Worm (Caenorhabditis elegans) whole organism, midembryonic: ENCODE measurements around the gene col-3.

Experiments used
- T22C8.4 ChIP-seq: fragments of 200-800 bp; sonication (Bioruptor generic); IDR thresholded peaks from 2 replicates; pipeline ENCODE4 v1.3.6; 2022; ENCODE audit warnings: missing genetic modification characterization, missing compliant biosample characterization
- cog-1 ChIP-seq: sonication (generic microtip); optimal IDR thresholded peaks from 2 replicates; lab custom pipeline; 2016; ENCODE audit warnings: missing genetic modification characterization, missing compliant biosample characterization
- flt-1 ChIP-seq: fragments of 200-800 bp; sonication (Bioruptor generic); IDR thresholded peaks from 2 replicates; pipeline ENCODE4 v1.3.6; 2022; ENCODE audit warnings: missing genetic modification characterization, missing compliant biosample characterization
- klf-2 ChIP-seq: fragments of 200-800 bp; sonication (Bioruptor generic); conservative IDR thresholded peaks from 2 replicates; pipeline ENCODE4 v1.3.6; 2022; ENCODE audit warnings: missing genetic modification reagents, missing genetic modification characterization, missing compliant biosample characterization
- med-1 ChIP-seq: sonication (generic microtip); optimal IDR thresholded peaks from 2 replicates; lab custom pipeline; 2017; ENCODE audit warnings: missing genetic modification characterization, mild to moderate bottlenecking, missing compliant biosample characterization, antibody characterized with exemption, missing genetic modification reagents; ENCODE audit not compliant: insufficient read depth
- ref-1 ChIP-seq: fragments of 200-800 bp; sonication (Bioruptor generic); conservative IDR thresholded peaks from 2 replicates; pipeline ENCODE4 v1.3.6; 2022; ENCODE audit warnings: missing genetic modification reagents, missing genetic modification characterization, missing compliant biosample characterization
- tab-1 ChIP-seq: fragments of 200-800 bp; sonication (Bioruptor generic); IDR thresholded peaks from 2 replicates; pipeline ENCODE4 v1.3.6; 2022; ENCODE audit warnings: missing genetic modification characterization, missing compliant biosample characterization
- ztf-23 ChIP-seq: fragments of 200-800 bp; sonication (Bioruptor generic); IDR thresholded peaks from 2 replicates; pipeline ENCODE4 v1.3.6; 2022; ENCODE audit warnings: missing genetic modification reagents, missing genetic modification characterization, missing compliant biosample characterization
- ztf-29 ChIP-seq: fragments of 200-800 bp; sonication (Bioruptor generic); IDR thresholded peaks from 2 replicates; pipeline ENCODE4 v1.3.6; 2022; ENCODE audit warnings: missing genetic modification reagents, missing genetic modification characterization, missing compliant biosample characterization

Gene col-3

ce11 chrIV:8794895-8795665 lies 29.5 kb upstream of the col-3 start:
- TF ChIP-seq T22C8.4 (GFP tag; lab: Robert Waterston, UW): no peak
- no peak for TF ChIP-seq ztf-29
- no peak for TF ChIP-seq ref-1 (GFP tag; lab: Robert Waterston, UW)
- no peak for TF ChIP-seq ztf-23
- no peak for TF ChIP-seq tab-1 (GFP tag; lab: Robert Waterston, UW)
- no peak for TF ChIP-seq flt-1
- no peak for TF ChIP-seq cog-1 (tag; lab: Kevin White, UChicago)
- no peak for TF ChIP-seq klf-2 (GFP tag; lab: Robert Waterston, UW)
- no peak for TF ChIP-seq med-1 (GFP tag; lab: Kevin White, UChicago)

- TF ChIP-seq ref-1 (GFP tag; lab: Robert Waterston, UW): no peak
- TF ChIP-seq med-1 (GFP tag; lab: Kevin White, UChicago): no peak
- TF ChIP-seq flt-1: no peak
- no peak for TF ChIP-seq ztf-23
- no peak for TF ChIP-seq tab-1 (GFP tag; lab: Robert Waterston, UW)
- no peak for TF ChIP-seq cog-1 (tag; lab: Kevin White, UChicago)
- TF ChIP-seq T22C8.4 (GFP tag; lab: Robert Waterston, UW): no peak
These were observed 28.3 kb upstream of the col-3 start for ce11 chrIV:8796246-8796645.

DNA sequence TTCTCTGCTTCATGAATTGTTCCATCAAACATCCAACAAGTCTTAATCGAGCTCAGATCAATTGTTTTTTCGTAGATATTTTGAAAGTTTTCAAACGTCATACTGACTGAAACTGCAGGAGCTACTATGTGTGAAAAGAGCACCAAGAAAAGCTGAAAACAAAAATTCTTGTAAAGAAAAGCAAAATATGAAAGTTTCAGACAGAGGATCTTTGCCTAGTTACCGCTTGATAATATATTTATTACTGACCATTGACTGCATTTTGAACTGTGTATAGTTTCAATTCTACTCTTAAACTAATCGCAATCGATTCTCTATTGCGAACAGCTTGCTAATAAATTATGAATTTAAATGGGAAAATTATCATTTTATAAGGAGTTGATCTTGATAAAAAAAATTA lies 26.3 kb upstream of the col-3 start, which contains the start of gene clec-182:
Gene clec-182, minus strand, starts transcription at position 101 of the 400 bp plus-strand sequence.
- TF ChIP-seq tab-1 (GFP tag; lab: Robert Waterston, UW) (no peak), ztf-23 (no peak), klf-2 (GFP tag; lab: Robert Waterston, UW) (no peak), ref-1 (GFP tag; lab: Robert Waterston, UW) (no peak), T22C8.4 (GFP tag; lab: Robert Waterston, UW) (no peak), flt-1 (no peak), ztf-29 (no peak), med-1 (GFP tag; lab: Kevin White, UChicago) (no peak), cog-1 (tag; lab: Kevin White, UChicago) (no peak)

DNA sequence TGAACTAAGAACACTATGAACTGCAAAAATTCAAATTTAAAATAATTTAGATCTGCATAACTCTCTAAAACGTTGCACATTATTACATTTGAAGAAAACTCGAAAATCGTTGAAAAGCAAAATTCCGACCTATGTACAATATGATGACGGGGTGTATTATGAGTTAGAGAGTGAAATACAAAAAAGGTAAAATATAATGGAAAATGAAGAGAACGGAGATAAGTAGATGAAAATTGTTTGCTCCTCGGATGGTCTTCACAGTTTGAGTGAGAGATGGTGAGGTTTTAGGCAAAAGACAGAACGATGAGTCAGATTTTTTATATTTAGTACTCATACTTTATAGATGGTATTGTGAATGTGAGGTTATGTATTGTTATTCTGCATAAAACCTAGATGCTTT lies 17.3 kb upstream of the col-3 start:
- TF ChIP-seq flt-1: no peak
- TF ChIP-seq med-1 (GFP tag; lab: Kevin White, UChicago): no peak
- no peak for TF ChIP-seq ztf-23
- TF ChIP-seq ref-1 (GFP tag; lab: Robert Waterston, UW): no peak
- no peak for TF ChIP-seq ztf-29
- TF ChIP-seq T22C8.4 (GFP tag; lab: Robert Waterston, UW): no peak
- TF ChIP-seq klf-2 (GFP tag; lab: Robert Waterston, UW): no peak
- no peak for TF ChIP-seq cog-1 (tag; lab: Kevin White, UChicago)
- TF ChIP-seq tab-1 (GFP tag; lab: Robert Waterston, UW): no peak

DNA sequence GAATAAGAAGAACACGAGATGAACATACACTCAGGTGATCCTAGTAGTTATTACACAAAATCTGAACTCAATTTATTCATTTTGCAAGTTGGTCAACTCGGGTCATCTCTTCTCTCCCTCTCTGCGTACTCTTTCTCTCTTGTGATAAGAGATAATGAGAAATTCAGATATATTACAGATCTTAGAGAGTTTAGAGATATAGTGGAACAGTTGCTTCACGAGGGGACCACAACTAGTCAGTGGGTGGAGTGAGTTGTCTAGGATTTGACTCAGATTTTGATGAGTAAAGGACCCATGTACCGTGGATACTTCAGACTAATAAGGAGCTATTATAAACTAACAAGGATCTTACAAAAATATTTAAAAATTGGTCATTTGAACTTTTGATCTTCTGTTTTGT lies 11.0 kb upstream of the col-3 start, which contains the start of gene exc-5:
Gene exc-5, minus strand, starts transcription at position 57 of the 400 bp plus-strand sequence.
- no peak for TF ChIP-seq cog-1 (tag; lab: Kevin White, UChicago)
- no peak for TF ChIP-seq med-1 (GFP tag; lab: Kevin White, UChicago)
- no peak for TF ChIP-seq flt-1
- TF ChIP-seq ztf-23: no peak
- no peak for TF ChIP-seq tab-1 (GFP tag; lab: Robert Waterston, UW)
- no peak for TF ChIP-seq ztf-29
- no peak for TF ChIP-seq ref-1 (GFP tag; lab: Robert Waterston, UW)
- TF ChIP-seq T22C8.4 (GFP tag; lab: Robert Waterston, UW): no peak
- no peak for TF ChIP-seq klf-2 (GFP tag; lab: Robert Waterston, UW)

DNA sequence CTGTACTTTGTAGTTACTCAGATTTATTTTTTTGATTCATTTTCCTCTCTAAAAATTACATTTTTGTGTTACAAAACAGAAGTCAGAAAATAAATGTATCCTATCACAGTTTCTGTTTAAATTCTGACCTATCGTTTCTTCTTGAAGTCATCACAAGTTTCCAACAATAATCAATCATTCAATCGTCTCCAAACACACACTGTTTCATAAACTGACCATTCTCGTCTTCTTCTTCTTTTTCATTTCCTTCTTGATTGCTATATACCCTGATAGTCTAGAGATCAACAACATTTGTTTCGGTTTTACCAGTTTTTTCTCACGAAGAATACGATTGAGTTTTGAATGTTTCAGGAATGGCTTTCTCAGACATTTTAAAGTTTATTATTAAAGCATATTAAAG lies 9.4 kb upstream of the col-3 start:
- no peak for TF ChIP-seq T22C8.4 (GFP tag; lab: Robert Waterston, UW)
- no peak for TF ChIP-seq flt-1
- TF ChIP-seq med-1 (GFP tag; lab: Kevin White, UChicago): no peak
- TF ChIP-seq cog-1 (tag; lab: Kevin White, UChicago): no peak
- TF ChIP-seq ztf-29: no peak
- TF ChIP-seq ztf-23: no peak
- TF ChIP-seq tab-1 (GFP tag; lab: Robert Waterston, UW): no peak
- no peak for TF ChIP-seq klf-2 (GFP tag; lab: Robert Waterston, UW)
- no peak for TF ChIP-seq ref-1 (GFP tag; lab: Robert Waterston, UW)

DNA sequence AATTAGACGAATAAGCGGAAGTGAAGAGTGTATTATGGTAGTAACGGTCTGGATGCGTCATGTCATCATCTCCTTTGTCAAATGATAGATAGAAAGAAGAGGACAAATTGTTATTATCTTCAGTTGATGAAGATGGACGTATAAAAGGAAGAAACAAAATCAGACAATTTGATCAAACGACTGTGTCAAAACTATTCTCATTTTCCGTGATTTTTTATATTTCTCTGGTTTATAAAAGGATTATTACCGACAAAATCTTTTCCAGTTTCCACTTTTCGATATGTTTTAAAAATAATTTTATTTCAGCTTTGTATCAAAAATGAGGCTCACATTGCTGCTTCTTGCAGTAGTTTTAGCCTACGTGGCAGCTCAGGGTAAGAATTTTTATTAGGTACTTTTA lies 8.6 kb upstream of the col-3 start, which contains the start of gene grsp-2:
Gene grsp-2, plus strand, starts transcription at position 301 of the 400 bp plus-strand sequence.
- TF ChIP-seq flt-1 (no peak), ztf-29 (no peak)

DNA sequence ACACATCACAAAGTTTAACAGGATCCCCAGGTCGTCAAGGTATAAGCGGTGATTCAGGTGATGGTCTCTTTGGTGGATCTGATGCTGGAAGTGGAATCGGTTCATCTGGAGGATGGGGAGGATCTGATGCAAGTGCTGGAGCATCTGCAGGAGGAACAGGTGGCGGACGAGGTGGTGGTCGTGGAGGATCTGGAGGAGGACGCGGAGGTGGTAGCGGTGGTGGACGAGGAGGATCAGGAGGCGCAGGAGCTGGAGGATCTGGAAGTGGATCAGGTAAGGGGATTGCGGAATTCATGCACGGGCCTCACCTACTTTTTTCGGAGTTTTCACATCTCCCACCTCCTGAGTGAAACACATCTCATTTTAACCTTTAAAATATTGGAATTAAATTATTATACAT lies 8.0 kb upstream of the col-3 start:
- TF ChIP-seq ztf-29 (no peak), cog-1 (tag; lab: Kevin White, UChicago) (no peak), tab-1 (GFP tag; lab: Robert Waterston, UW) (no peak), med-1 (GFP tag; lab: Kevin White, UChicago) (no peak), ref-1 (GFP tag; lab: Robert Waterston, UW) (no peak), flt-1 (0 out of 2 replicates have a peak, but pooled peaks have one; percentile 20), ztf-23 (0 out of 2 replicates have a peak, but pooled peaks have one; percentile 10), T22C8.4 (GFP tag; lab: Robert Waterston, UW) (no peak), klf-2 (GFP tag; lab: Robert Waterston, UW) (no peak)

DNA sequence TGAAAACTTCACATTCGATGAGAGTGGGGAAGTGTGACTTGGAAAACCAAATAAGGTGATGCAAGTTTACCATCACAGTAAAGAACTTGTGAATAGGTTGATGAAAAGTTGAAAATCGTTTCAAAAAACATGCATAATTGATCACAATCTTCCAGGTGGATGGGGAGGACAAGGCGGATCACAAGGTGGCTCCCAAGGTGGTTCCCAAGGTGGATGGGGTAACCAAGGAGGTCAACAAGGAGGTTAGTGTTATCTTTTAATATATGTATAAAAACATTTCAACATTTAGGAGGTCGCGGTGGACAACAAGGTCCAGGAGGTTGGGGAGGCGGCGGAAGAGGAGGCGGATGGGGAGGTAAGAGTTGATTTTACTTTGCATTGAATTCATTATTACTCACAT lies 6.9 kb upstream of the col-3 start, which contains the start of gene T28C6.10:
Gene T28C6.10, plus strand, starts transcription at position 301 of the 400 bp plus-strand sequence.
- TF ChIP-seq ztf-23: no peak
- TF ChIP-seq T22C8.4 (GFP tag; lab: Robert Waterston, UW): no peak
- TF ChIP-seq ztf-29: no peak
- TF ChIP-seq ref-1 (GFP tag; lab: Robert Waterston, UW): no peak
- no peak for TF ChIP-seq tab-1 (GFP tag; lab: Robert Waterston, UW)
- TF ChIP-seq med-1 (GFP tag; lab: Kevin White, UChicago): no peak
- TF ChIP-seq klf-2 (GFP tag; lab: Robert Waterston, UW): no peak
- no peak for TF ChIP-seq flt-1
- no peak for TF ChIP-seq cog-1 (tag; lab: Kevin White, UChicago)
